Worm (Caenorhabditis elegans) whole organism, mixed stage, embryonic: ENCODE measurements around the gene H41C03.2.
A peak's percentile ranks its signal among the peaks of the same experiment; 100 is the strongest.
"Not testable (repeated sequence)": the region's sequence is repeated elsewhere in the genome, so short reads cannot be mapped to it uniquely, and the experiment has no call there.

Experiments
- M03D4.4 ChIP-seq: sonication (generic microtip); optimal IDR thresholded peaks from 2 replicates; lab custom pipeline; 2017; ENCODE audit warnings: mild to moderate bottlenecking, missing genetic modification characterization, missing compliant biosample characterization
- blmp-1 ChIP-seq: fragments of 150-350 bp; optimal IDR thresholded peaks from 2 replicates; lab custom pipeline; 2014; ENCODE audit warnings: missing biosample characterization, missing genetic modification characterization
- ceh-39 ChIP-seq: fragments of 150-350 bp; optimal IDR thresholded peaks from 2 replicates; lab custom pipeline; 2014; ENCODE audit warnings: missing biosample characterization, missing genetic modification characterization
- ces-1 ChIP-seq: fragments of 150-350 bp; optimal IDR thresholded peaks from 2 replicates; lab custom pipeline; 2014; ENCODE audit warnings: missing biosample characterization, missing genetic modification reagents, missing genetic modification characterization
- drap-1 ChIP-seq: fragments of 200-800 bp; sonication (Bioruptor generic); optimal IDR thresholded peaks from 3 replicates; lab custom pipeline; 2018; ENCODE audit warnings: mild to moderate bottlenecking, missing genetic modification characterization, missing compliant biosample characterization
- elt-1 ChIP-seq: sonication (generic microtip); optimal IDR thresholded peaks from 2 replicates; lab custom pipeline; 2017; ENCODE audit warnings: missing genetic modification characterization, mild to moderate bottlenecking, missing compliant biosample characterization, antibody characterized with exemption, moderate library complexity, borderline replicate concordance; ENCODE audit not compliant: insufficient read depth
- elt-3 ChIP-seq: fragments of 150-350 bp; optimal IDR thresholded peaks from 2 replicates; lab custom pipeline; 2014; ENCODE audit warnings: missing biosample characterization, missing genetic modification characterization
- flh-1 ChIP-seq: fragments of 200-800 bp; sonication (Bioruptor generic); optimal IDR thresholded peaks from 2 replicates; lab custom pipeline; 2018; ENCODE audit warnings: mild to moderate bottlenecking, missing genetic modification characterization, moderate library complexity, missing compliant biosample characterization
- ham-2 ChIP-seq: fragments of 200-800 bp; sonication (Bioruptor generic); optimal IDR thresholded peaks from 2 replicates; lab custom pipeline; 2018; ENCODE audit warnings: mild to moderate bottlenecking, missing genetic modification characterization, missing compliant biosample characterization
- hlh-1 ChIP-seq: fragments of 150-350 bp; optimal IDR thresholded peaks from 2 replicates; lab custom pipeline; 2014; ENCODE audit warnings: missing biosample characterization, missing genetic modification reagents, missing genetic modification characterization
- lin-13 ChIP-seq: fragments of 150-350 bp; optimal IDR thresholded peaks from 2 replicates; lab custom pipeline; 2014; ENCODE audit warnings: missing biosample characterization, missing genetic modification characterization
- lin-32 ChIP-seq: fragments of 200-800 bp; sonication (Bioruptor generic); optimal IDR thresholded peaks from 2 replicates; lab custom pipeline; 2018; ENCODE audit warnings: mild to moderate bottlenecking, missing genetic modification characterization, missing compliant biosample characterization
- mab-5 ChIP-seq: fragments of 150-350 bp; optimal IDR thresholded peaks from 2 replicates; lab custom pipeline; 2014; ENCODE audit warnings: missing biosample characterization, missing genetic modification characterization
- mls-2 ChIP-seq: sonication (generic microtip); optimal IDR thresholded peaks from 2 replicates; lab custom pipeline; 2016; ENCODE audit warnings: mild to moderate bottlenecking, missing genetic modification characterization, moderate library complexity, missing compliant biosample characterization
- nhr-12 ChIP-seq: fragments of 150-350 bp; optimal IDR thresholded peaks from 2 replicates; lab custom pipeline; 2014; ENCODE audit warnings: missing biosample characterization, missing genetic modification characterization
- nhr-2 ChIP-seq: fragments of 150-350 bp; optimal IDR thresholded peaks from 2 replicates; lab custom pipeline; 2014; ENCODE audit warnings: missing biosample characterization, missing genetic modification characterization
- nhr-237 ChIP-seq: fragments of 150-350 bp; optimal IDR thresholded peaks from 2 replicates; lab custom pipeline; 2014; ENCODE audit warnings: missing biosample characterization, missing genetic modification characterization
- nhr-28 ChIP-seq: fragments of 150-350 bp; optimal IDR thresholded peaks from 2 replicates; lab custom pipeline; 2014; ENCODE audit warnings: missing biosample characterization, missing genetic modification characterization
- nhr-76 ChIP-seq: sonication (generic microtip); optimal IDR thresholded peaks from 2 replicates; lab custom pipeline; 2017; ENCODE audit warnings: missing biosample characterization, missing genetic modification characterization
- pha-4 ChIP-seq: fragments of 150-350 bp; optimal IDR thresholded peaks from 2 replicates; lab custom pipeline; 2018; ENCODE audit warnings: missing biosample characterization, missing genetic modification reagents, missing genetic modification characterization
- sem-2 ChIP-seq: fragments of 200-800 bp; sonication (Bioruptor generic); optimal IDR thresholded peaks from 2 replicates; lab custom pipeline; 2018; ENCODE audit warnings: mild to moderate bottlenecking, missing genetic modification characterization, missing compliant biosample characterization
- snpc-4 ChIP-seq: fragments of 150-350 bp; optimal IDR thresholded peaks from 2 replicates; lab custom pipeline; 2014; ENCODE audit warnings: missing biosample characterization, missing genetic modification characterization
- sptf-1 ChIP-seq: sonication (generic microtip); optimal IDR thresholded peaks from 2 replicates; lab custom pipeline; 2017; ENCODE audit warnings: mild to moderate bottlenecking, missing genetic modification characterization, moderate library complexity, missing compliant biosample characterization
- tbx-8 ChIP-seq: fragments of 200-800 bp; sonication (Bioruptor generic); optimal IDR thresholded peaks from 2 replicates; lab custom pipeline; 2018; ENCODE audit warnings: mild to moderate bottlenecking, missing genetic modification characterization, moderate library complexity, missing compliant biosample characterization
- unc-39 ChIP-seq: fragments of 150-350 bp; optimal IDR thresholded peaks from 2 replicates; lab custom pipeline; 2014; ENCODE audit warnings: missing biosample characterization, missing genetic modification characterization
- zip-8 ChIP-seq: fragments of 150-350 bp; optimal IDR thresholded peaks from 2 replicates; lab custom pipeline; 2014; ENCODE audit warnings: missing biosample characterization, missing genetic modification characterization
- ztf-11 ChIP-seq: fragments of 150-350 bp; optimal IDR thresholded peaks from 2 replicates; lab custom pipeline; 2014; ENCODE audit warnings: missing biosample characterization, missing genetic modification characterization

The H41C03.2 gene

ce11 chrII:5892813-5893212 lies 40.9 kb upstream of the H41C03.2 start:
- no peak for TF ChIP-seq ceh-39 (tag; lab: Kevin White, UChicago)
- TF ChIP-seq nhr-2 (tag; lab: Kevin White, UChicago) = no peak
- TF ChIP-seq mab-5 (tag; lab: Kevin White, UChicago) = no peak
- no peak for TF ChIP-seq blmp-1
- TF ChIP-seq mls-2 (tag; lab: Kevin White, UChicago) = no peak
- no peak for TF ChIP-seq pha-4 (tag; lab: Kevin White, UChicago)

ce11 chrII:5889417-5890139 lies 37.7 kb upstream of the H41C03.2 start:
- TF ChIP-seq hlh-1 (tag; lab: Kevin White, UChicago) (no peak), elt-3 (tag; lab: Kevin White, UChicago) (no peak), blmp-1 (no peak), pha-4 (tag; lab: Kevin White, UChicago) (no peak)

- TF ChIP-seq nhr-237 (tag; lab: Kevin White, UChicago) (peak; percentile 30), nhr-28 (tag; lab: Kevin White, UChicago) (no peak), drap-1 (GFP tag; lab: Kevin White, UChicago) (no peak), ham-2 (GFP tag; lab: Kevin White, UChicago) (no peak)
These were observed 34.2 kb upstream of the H41C03.2 start for ce11 chrII:5885966-5886621.

- TF ChIP-seq elt-3 (tag; lab: Kevin White, UChicago) = no peak
- TF ChIP-seq ham-2 (GFP tag; lab: Kevin White, UChicago) = no peak
- TF ChIP-seq M03D4.4 (tag; lab: Kevin White, UChicago) = no peak
- TF ChIP-seq zip-8 (tag; lab: Kevin White, UChicago) = no peak
- TF ChIP-seq lin-13 (tag; lab: Kevin White, UChicago) = no peak
- TF ChIP-seq sptf-1 (tag; lab: Kevin White, UChicago) = no peak
- no peak for TF ChIP-seq pha-4 (tag; lab: Kevin White, UChicago)
- no peak for TF ChIP-seq nhr-76 (tag; lab: Kevin White, UChicago)
- no peak for TF ChIP-seq nhr-237 (tag; lab: Kevin White, UChicago)
- no peak for TF ChIP-seq drap-1 (GFP tag; lab: Kevin White, UChicago)
- TF ChIP-seq tbx-8 = no peak
- no peak for TF ChIP-seq unc-39 (tag; lab: Kevin White, UChicago)
- no peak for TF ChIP-seq nhr-12 (tag; lab: Kevin White, UChicago)
- no peak for TF ChIP-seq mab-5 (tag; lab: Kevin White, UChicago)
- no peak for TF ChIP-seq lin-32 (GFP tag; lab: Kevin White, UChicago)
These were observed 32.3 kb upstream of the H41C03.2 start, which contains the start of gene rfip-1 for ce11 chrII:5884252-5884651. rfip-1 (plus strand) TSS chrII:5884552.

- peak; percentile 23 for TF ChIP-seq mls-2 (tag; lab: Kevin White, UChicago)
- no peak for TF ChIP-seq ceh-39 (tag; lab: Kevin White, UChicago)
- TF ChIP-seq, all 35 proteins: peak for 1
These were observed 28.8 kb upstream of the H41C03.2 start for ce11 chrII:5880677-5881076.

- not testable (repeated sequence) for TF ChIP-seq elt-3 (tag; lab: Kevin White, UChicago); M03D4.4 (tag; lab: Kevin White, UChicago); drap-1 (GFP tag; lab: Kevin White, UChicago)
These were observed 24.6 kb upstream of the H41C03.2 start, which contains the start of gene F55C12.2 for ce11 chrII:5876511-5876910. F55C12.2 (plus strand) TSS chrII:5876811.

ce11 chrII:5876053-5876452 lies 24.1 kb upstream of the H41C03.2 start, which contains the start of gene F55C12.6:
F55C12.6 (minus strand) TSS chrII:5876153.
- no peak for TF ChIP-seq sem-2 (GFP tag; lab: Kevin White, UChicago)
- TF ChIP-seq mls-2 (tag; lab: Kevin White, UChicago) = no peak
- TF ChIP-seq snpc-4 = no peak
- TF ChIP-seq pha-4 (tag; lab: Kevin White, UChicago) = no peak
- TF ChIP-seq ces-1 (GFP tag; lab: Kevin White, UChicago) = no peak
- no peak for TF ChIP-seq zip-8 (tag; lab: Kevin White, UChicago)
- no peak for TF ChIP-seq elt-1 (tag; lab: Kevin White, UChicago)
- no peak for TF ChIP-seq ztf-11
- TF ChIP-seq flh-1 = no peak
- no peak for TF ChIP-seq nhr-2 (tag; lab: Kevin White, UChicago)
- TF ChIP-seq elt-3 (tag; lab: Kevin White, UChicago) = no peak
- TF ChIP-seq nhr-76 (tag; lab: Kevin White, UChicago) = no peak
- no peak for TF ChIP-seq unc-39 (tag; lab: Kevin White, UChicago)
- TF ChIP-seq, all 35 proteins: peak for 0
